Worm (Caenorhabditis elegans) whole organism, mixed stage, embryonic: ENCODE measurements around the gene cpr-1.

ENCODE experiments used
- blmp-1 ChIP-seq: fragments of 150-350 bp; optimal IDR thresholded peaks from 2 replicates; lab custom pipeline; 2014; ENCODE audit warnings: missing biosample characterization, missing genetic modification characterization
- ceh-39 ChIP-seq: fragments of 150-350 bp; optimal IDR thresholded peaks from 2 replicates; lab custom pipeline; 2014; ENCODE audit warnings: missing biosample characterization, missing genetic modification characterization
- lin-13 ChIP-seq: fragments of 150-350 bp; optimal IDR thresholded peaks from 2 replicates; lab custom pipeline; 2014; ENCODE audit warnings: missing biosample characterization, missing genetic modification characterization
- mep-1 ChIP-seq: fragments of 150-350 bp; optimal IDR thresholded peaks from 2 replicates; lab custom pipeline; 2017; ENCODE audit warnings: missing biosample characterization, missing genetic modification reagents, missing genetic modification characterization, inconsistent platforms
- nhr-237 ChIP-seq: fragments of 150-350 bp; optimal IDR thresholded peaks from 2 replicates; lab custom pipeline; 2014; ENCODE audit warnings: missing biosample characterization, missing genetic modification characterization
- pha-4 ChIP-seq: fragments of 150-350 bp; optimal IDR thresholded peaks from 2 replicates; lab custom pipeline; 2018; ENCODE audit warnings: missing biosample characterization, missing genetic modification reagents, missing genetic modification characterization
- snpc-4 ChIP-seq: fragments of 150-350 bp; optimal IDR thresholded peaks from 2 replicates; lab custom pipeline; 2014; ENCODE audit warnings: missing biosample characterization, missing genetic modification characterization
- sptf-1 ChIP-seq: sonication (generic microtip); optimal IDR thresholded peaks from 2 replicates; lab custom pipeline; 2017; ENCODE audit warnings: mild to moderate bottlenecking, missing genetic modification characterization, moderate library complexity, missing compliant biosample characterization
- unc-39 ChIP-seq: fragments of 150-350 bp; optimal IDR thresholded peaks from 2 replicates; lab custom pipeline; 2014; ENCODE audit warnings: missing biosample characterization, missing genetic modification characterization
- unc-62 ChIP-seq: fragments of 150-350 bp; optimal IDR thresholded peaks from 2 replicates; lab custom pipeline; 2014; ENCODE audit warnings: missing biosample characterization, missing genetic modification reagents, missing genetic modification characterization

ce11 chrV:11975233-11975632, at the start of gene cpr-1:
- TF ChIP-seq nhr-237 (tag; lab: Kevin White, UChicago) = no peak
- TF ChIP-seq ceh-39 = no peak
- TF ChIP-seq sptf-1 (tag; lab: Kevin White, UChicago) = no peak
- TF ChIP-seq unc-39 (tag; lab: Kevin White, UChicago) = no peak
- TF ChIP-seq unc-62 (GFP tag; lab: Kevin White, UChicago) = no peak
- no peak for TF ChIP-seq mep-1 (tag; lab: Kevin White, UChicago)
- TF ChIP-seq blmp-1 (tag; lab: Kevin White, UChicago) = no peak
- no peak for TF ChIP-seq snpc-4 (tag; lab: Kevin White, UChicago)
- no peak for TF ChIP-seq pha-4 (tag; lab: Kevin White, UChicago)
- TF ChIP-seq lin-13 (tag; lab: Kevin White, UChicago) = no peak
